Worm (Caenorhabditis elegans) whole organism, L2 larva: Measurements from ENCODE around the gene srj-22.

Experiments
- R02D3.7 ChIP-seq: fragments of 150-350 bp; optimal IDR thresholded peaks from 2 replicates; lab custom pipeline; 2014; ENCODE audit warnings: missing biosample characterization, missing genetic modification characterization
- ZK546.5 ChIP-seq: sonication (generic microtip); optimal IDR thresholded peaks from 2 replicates; lab custom pipeline; 2017; ENCODE audit warnings: missing biosample characterization, missing genetic modification characterization
- aly-2 ChIP-seq: fragments of 150-350 bp; optimal IDR thresholded peaks from 2 replicates; lab custom pipeline; 2014; ENCODE audit warnings: missing biosample characterization, missing genetic modification characterization
- ama-1 ChIP-seq: fragments of 150-350 bp; optimal IDR thresholded peaks from 2 replicates; lab custom pipeline; 2018; ENCODE audit warnings: inconsistent platforms
- ceh-16 ChIP-seq: fragments of 150-350 bp; optimal IDR thresholded peaks from 2 replicates; lab custom pipeline; 2014; ENCODE audit warnings: missing biosample characterization, missing genetic modification characterization
- nhr-11 ChIP-seq: fragments of 150-350 bp; optimal IDR thresholded peaks from 2 replicates; lab custom pipeline; 2014; ENCODE audit warnings: missing biosample characterization, missing genetic modification characterization
- nhr-12 ChIP-seq: fragments of 150-350 bp; optimal IDR thresholded peaks from 2 replicates; lab custom pipeline; 2014; ENCODE audit warnings: missing biosample characterization, missing genetic modification characterization
- skn-1 ChIP-seq: sonication (generic microtip); optimal IDR thresholded peaks from 2 replicates; lab custom pipeline; 2017; ENCODE audit warnings: missing biosample characterization, missing genetic modification characterization
- snpc-4 ChIP-seq: fragments of 150-350 bp; optimal IDR thresholded peaks from 2 replicates; lab custom pipeline; 2014; ENCODE audit warnings: missing biosample characterization, missing genetic modification characterization
- unc-55 ChIP-seq: fragments of 150-350 bp; sonication (generic microtip); optimal IDR thresholded peaks from 3 replicates; lab custom pipeline; 2014; ENCODE audit warnings: missing biosample characterization, missing genetic modification reagents, missing genetic modification characterization
- unc-62 ChIP-seq: fragments of 150-350 bp; optimal IDR thresholded peaks from 2 replicates; lab custom pipeline; 2014; ENCODE audit warnings: missing biosample characterization, missing genetic modification reagents, missing genetic modification characterization
- ztf-11 ChIP-seq: sonication (generic microtip); optimal IDR thresholded peaks from 2 replicates; lab custom pipeline; 2017; ENCODE audit warnings: missing biosample characterization, missing genetic modification characterization
- ztf-4 ChIP-seq: fragments of 150-350 bp; optimal IDR thresholded peaks from 2 replicates; lab custom pipeline; 2014; ENCODE audit warnings: missing biosample characterization, missing genetic modification characterization

DNA sequence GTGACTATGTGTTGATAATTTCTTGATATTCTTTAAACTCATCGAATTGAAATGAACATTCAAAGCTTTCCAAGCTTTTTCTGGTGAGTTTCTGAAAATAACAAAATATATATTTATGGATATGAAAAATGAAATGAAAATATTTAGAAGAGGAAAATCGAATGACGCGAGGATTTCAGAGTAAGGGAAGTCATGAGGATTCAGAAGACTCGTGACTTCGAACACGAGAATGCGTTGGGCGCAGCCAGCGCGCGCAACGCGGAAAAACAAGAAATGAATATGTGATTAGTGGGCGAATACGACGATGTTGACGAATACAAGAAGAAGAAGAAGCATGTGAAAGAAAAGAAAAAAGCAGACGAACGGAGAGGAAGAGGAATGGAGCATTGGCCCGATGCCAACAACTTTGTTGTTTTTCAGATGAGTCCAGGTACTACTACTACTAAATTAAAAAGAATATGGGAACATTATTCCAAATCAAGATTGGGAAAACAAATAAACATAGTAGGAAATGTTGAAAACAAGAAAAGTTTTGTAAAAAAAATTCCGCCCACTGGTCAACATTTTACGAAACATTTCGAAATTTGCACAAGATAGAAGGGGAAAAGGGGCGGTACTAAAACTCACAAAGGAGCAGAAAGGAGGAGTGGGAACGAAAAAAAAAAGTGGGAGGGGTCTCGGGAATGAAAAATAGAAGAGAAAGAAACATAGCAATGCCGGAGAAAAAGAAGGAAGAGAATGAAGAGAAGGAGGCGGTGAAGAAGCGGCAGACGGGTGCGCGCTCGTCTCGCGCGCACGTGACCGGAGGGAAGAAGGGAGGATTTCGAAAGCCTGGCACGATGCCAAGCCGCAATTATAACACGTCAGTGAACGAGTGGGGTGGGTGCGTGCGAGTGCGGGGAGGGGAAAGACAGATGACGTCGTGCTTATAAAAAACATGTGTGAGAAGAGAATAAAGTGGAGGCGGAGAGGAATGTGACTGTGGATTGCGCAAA, 28.1 kb downstream of the srj-22 start:
- TF ChIP-seq unc-62 (peak; percentile 90), ama-1 (peak; percentile 81), unc-55 (GFP tag; lab: Kevin White, UChicago) (peak; percentile 90), aly-2 (tag; lab: Kevin White, UChicago) (no peak), nhr-11 (tag; lab: Kevin White, UChicago) (no peak), R02D3.7 (tag; lab: Kevin White, UChicago) (no peak), skn-1 (tag; lab: Kevin White, UChicago) (no peak), ceh-16 (tag; lab: Kevin White, UChicago) (peak; percentile 94), ZK546.5 (tag; lab: Kevin White, UChicago) (no peak), ztf-11 (tag; lab: Kevin White, UChicago) (peak; percentile 13), ztf-4 (tag; lab: Kevin White, UChicago) (peak; percentile 95), nhr-12 (tag; lab: Kevin White, UChicago) (peak; percentile 16), snpc-4 (peak; percentile 95)
